Worm (Caenorhabditis elegans): Measurements from ENCODE around the gene clec-68.

- no peak for TF ChIP-seq unc-62 (GFP tag; optimal IDR thresholded peaks at IDR 0.05)
- TF ChIP-seq bed-1 (GFP tag; IDR thresholded peaks at IDR 0.05) = no peak
- TF ChIP-seq madf-6 (GFP tag; IDR thresholded peaks at IDR 0.05) = no peak
- no peak for TF ChIP-seq xnd-1 (tag; optimal IDR thresholded peaks at IDR 0.05)
- no peak for TF ChIP-seq nhr-90 (tag; optimal IDR thresholded peaks at IDR 0.05)
- TF ChIP-seq aptf-3 (GFP tag; IDR thresholded peaks at IDR 0.05) = no peak
- no peak for TF ChIP-seq Y56A3A.18 (GFP tag; IDR thresholded peaks at IDR 0.05)
- TF ChIP-seq atf-7 (tag; optimal IDR thresholded peaks at IDR 0.05) = no peak
- TF ChIP-seq mxl-1 (tag; optimal IDR thresholded peaks at IDR 0.05) = no peak
Measured at ce11 chrIV:3876955-3877354, 49.3 kb upstream of the clec-68 start.

Measured in whole organism, young adult.